Fruit fly (Drosophila melanogaster) whole organism, embryonic: Measurements from ENCODE around the gene CG6962.
A peak's percentile ranks its signal among the peaks of the same experiment; 100 is the strongest.

Experiments
- CG11398 ChIP-seq: fragments of 200-800 bp; sonication (Bioruptor generic); optimal IDR thresholded peaks from 2 replicates; lab custom pipeline; 2016; ENCODE audit warnings: missing biosample characterization, missing genetic modification characterization
- CG12659 ChIP-seq: fragments of 200-800 bp; sonication (Bioruptor generic); optimal IDR thresholded peaks from 3 replicates; lab custom pipeline; 2017; ENCODE audit warnings: mild to moderate bottlenecking, missing biosample characterization, missing genetic modification reagents, missing genetic modification characterization
- CG14667 ChIP-seq: fragments of 200-800 bp; sonication (Bioruptor generic); IDR thresholded peaks from 2 replicates; pipeline ENCODE4 v1.3.6; 2022; ENCODE audit warnings: missing biosample characterization, missing genetic modification characterization
- CG14860 ChIP-seq: fragments of 200-800 bp; sonication (Bioruptor generic); IDR thresholded peaks from 3 replicates; pipeline ENCODE4 v1.3.6; 2022; ENCODE audit warnings: missing biosample characterization, missing genetic modification characterization; ENCODE audit not compliant: partially characterized antibody
- CG17359 ChIP-seq: fragments of 200-800 bp; sonication (Bioruptor generic); optimal IDR thresholded peaks from 3 replicates; lab custom pipeline; 2018; ENCODE audit warnings: missing biosample characterization, mild to moderate bottlenecking, missing genetic modification characterization, moderate library complexity
- CG2875 ChIP-seq: fragments of 200-800 bp; sonication (Bioruptor generic); optimal IDR thresholded peaks from 2 replicates; lab custom pipeline; 2017; ENCODE audit warnings: missing biosample characterization, mild to moderate bottlenecking, missing genetic modification characterization, missing genetic modification reagents
- CG32532 ChIP-seq: fragments of 200-800 bp; sonication (Bioruptor generic); IDR thresholded peaks from 2 replicates; pipeline ENCODE4 v1.3.6; 2022; ENCODE audit warnings: missing biosample characterization, missing genetic modification characterization
- CG34422 ChIP-seq: fragments of 200-800 bp; sonication (Bioruptor generic); IDR thresholded peaks from 3 replicates; pipeline ENCODE4 v1.3.6; 2022; ENCODE audit warnings: missing biosample characterization, missing genetic modification characterization
- CG3838 ChIP-seq: fragments of 200-800 bp; sonication (Bioruptor generic); optimal IDR thresholded peaks from 3 replicates; lab custom pipeline; 2016; ENCODE audit warnings: missing biosample characterization, missing genetic modification characterization
- CG4617 ChIP-seq: fragments of 200-800 bp; sonication (Bioruptor generic); optimal IDR thresholded peaks from 3 replicates; lab custom pipeline; 2016; ENCODE audit warnings: missing biosample characterization, missing genetic modification characterization, borderline replicate concordance
- CG4707 ChIP-seq: fragments of 200-800 bp; sonication (Bioruptor generic); optimal IDR thresholded peaks from 2 replicates; lab custom pipeline; 2018; ENCODE audit warnings: missing biosample characterization, mild to moderate bottlenecking, missing genetic modification characterization, moderate library complexity
- CG4820 ChIP-seq: fragments of 200-800 bp; sonication (Bioruptor generic); optimal IDR thresholded peaks from 3 replicates; lab custom pipeline; 2016; ENCODE audit warnings: missing biosample characterization, missing genetic modification characterization
- CG6654 ChIP-seq: fragments of 200-800 bp; sonication (Bioruptor generic); optimal IDR thresholded peaks from 2 replicates; lab custom pipeline; 2017; ENCODE audit warnings: missing biosample characterization, mild to moderate bottlenecking, missing genetic modification characterization
- CG6791 ChIP-seq: fragments of 200-800 bp; sonication (Bioruptor generic); IDR thresholded peaks from 3 replicates; pipeline ENCODE4 v1.3.6; 2022; ENCODE audit warnings: missing biosample characterization, missing genetic modification characterization; ENCODE audit not compliant: partially characterized antibody
- CG8359 ChIP-seq: fragments of 200-800 bp; sonication (Bioruptor generic); optimal IDR thresholded peaks from 2 replicates; lab custom pipeline; 2017; ENCODE audit warnings: missing biosample characterization, mild to moderate bottlenecking, missing genetic modification characterization, borderline replicate concordance
- D ChIP-seq, 2 experiments: fragments of 200-800 bp in 1 of 2; fragments of >200 bp in 1 of 2; sonication (Bioruptor generic) in 1 of 2; optimal IDR thresholded peaks; 2 replicates in 1 of 2; 3 replicates in 1 of 2; lab custom pipeline; 2017; ENCODE audit warnings: mild to moderate bottlenecking in 1 of 2, missing biosample characterization in 1 of 2, missing genetic modification characterization in 1 of 2, missing genetic modification reagents in 1 of 2
- Dp ChIP-seq: fragments of 200-800 bp; sonication (Bioruptor generic); optimal IDR thresholded peaks from 2 replicates; lab custom pipeline; 2018; ENCODE audit warnings: missing biosample characterization, mild to moderate bottlenecking, missing genetic modification characterization, moderate library complexity
- H2.0 ChIP-seq: fragments of 200-800 bp; sonication (Bioruptor generic); IDR thresholded peaks from 2 replicates; pipeline ENCODE4 v1.3.6; 2022; ENCODE audit warnings: missing biosample characterization, missing genetic modification characterization
- Jarid2 ChIP-seq: fragments of 200-800 bp; sonication (Bioruptor generic); optimal IDR thresholded peaks from 3 replicates; lab custom pipeline; 2017; ENCODE audit warnings: mild to moderate bottlenecking, missing biosample characterization, missing genetic modification reagents, missing genetic modification characterization
- Rfx ChIP-seq: fragments of 200-800 bp; sonication (Bioruptor generic); IDR thresholded peaks from 2 replicates; pipeline ENCODE4 v1.3.6; 2022; ENCODE audit warnings: missing biosample characterization, missing genetic modification characterization
- Tbp ChIP-seq: fragments of >200 bp; optimal IDR thresholded peaks from 2 replicates; lab custom pipeline; 2018; ENCODE audit warnings: missing biosample characterization, missing genetic modification characterization
- Xrp1 ChIP-seq: fragments of 200-800 bp; sonication (Bioruptor generic); IDR thresholded peaks from 2 replicates; pipeline ENCODE4 v1.3.6; 2022; ENCODE audit warnings: missing biosample characterization, missing genetic modification characterization
- abd-A ChIP-seq: fragments of 200-800 bp; sonication (Bioruptor generic); optimal IDR thresholded peaks from 3 replicates; lab custom pipeline; 2019; ENCODE audit warnings: missing biosample characterization, mild to moderate bottlenecking, missing genetic modification characterization, moderate library complexity
- al ChIP-seq: fragments of 200-800 bp; sonication (Bioruptor generic); IDR thresholded peaks from 2 replicates; pipeline ENCODE4 v1.3.6; 2022; ENCODE audit warnings: missing biosample characterization, missing genetic modification characterization
- ash1 ChIP-seq: fragments of 200-800 bp; sonication (Bioruptor generic); optimal IDR thresholded peaks from 2 replicates; lab custom pipeline; 2018; ENCODE audit warnings: missing biosample characterization, mild to moderate bottlenecking, missing genetic modification characterization
- bowl ChIP-seq: fragments of 200-800 bp; sonication (Bioruptor generic); IDR thresholded peaks from 2 replicates; pipeline ENCODE4 v1.3.6; 2022; ENCODE audit warnings: missing biosample characterization, missing genetic modification characterization
- chm ChIP-seq: fragments of 200-800 bp; sonication (Bioruptor generic); IDR thresholded peaks from 2 replicates; pipeline ENCODE4 v1.3.6; 2022; ENCODE audit warnings: missing biosample characterization, missing genetic modification characterization
- danr ChIP-seq: fragments of 200-800 bp; sonication (Bioruptor generic); IDR thresholded peaks from 2 replicates; pipeline ENCODE4 v1.3.6; 2022; ENCODE audit warnings: missing biosample characterization, missing genetic modification characterization
- dmrt99B ChIP-seq: fragments of 200-800 bp; sonication (Bioruptor generic); optimal IDR thresholded peaks from 2 replicates; lab custom pipeline; 2018; ENCODE audit warnings: missing biosample characterization, mild to moderate bottlenecking, missing genetic modification characterization, moderate library complexity
- emc ChIP-seq: fragments of 200-800 bp; sonication (Bioruptor generic); optimal IDR thresholded peaks from 2 replicates; lab custom pipeline; 2016; ENCODE audit warnings: missing biosample characterization, missing genetic modification characterization
- ems ChIP-seq: fragments of 200-800 bp; sonication (Bioruptor generic); optimal IDR thresholded peaks from 3 replicates; lab custom pipeline; 2016; ENCODE audit warnings: missing biosample characterization, missing genetic modification characterization
- eve ChIP-seq, 2 experiments: fragments of >200 bp; optimal IDR thresholded peaks; 2 replicates each; lab custom pipeline; 2017; ENCODE audit warnings: missing biosample characterization in 2 of 2, missing genetic modification characterization in 2 of 2
- gsb-n ChIP-seq: fragments of 200-800 bp; sonication (Bioruptor generic); optimal IDR thresholded peaks from 3 replicates; lab custom pipeline; 2018; ENCODE audit warnings: missing biosample characterization, mild to moderate bottlenecking, missing genetic modification characterization
- hkb ChIP-seq, 2 experiments: fragments of 200-800 bp in 1 of 2; fragments of >200 bp in 1 of 2; sonication (Bioruptor generic) in 1 of 2; IDR thresholded peaks in 1 of 2; optimal IDR thresholded peaks in 1 of 2; 2 replicates each; pipeline versions ENCODE4 v1.3.6 to Lab custom; 2017 to 2022; ENCODE audit warnings: missing biosample characterization in 1 of 2, missing genetic modification characterization in 1 of 2
- ind ChIP-seq: fragments of 200-800 bp; sonication (Bioruptor generic); optimal IDR thresholded peaks from 3 replicates; lab custom pipeline; 2016; ENCODE audit warnings: missing biosample characterization, missing genetic modification characterization
- mam ChIP-seq: fragments of 200-800 bp; sonication (Bioruptor generic); optimal IDR thresholded peaks from 3 replicates; lab custom pipeline; 2016; ENCODE audit warnings: missing biosample characterization, missing genetic modification characterization
- nau ChIP-seq: fragments of 200-800 bp; sonication (Bioruptor generic); optimal IDR thresholded peaks from 3 replicates; lab custom pipeline; 2017; ENCODE audit warnings: missing biosample characterization, mild to moderate bottlenecking, missing genetic modification characterization, missing genetic modification reagents
- ranshi ChIP-seq: fragments of 200-800 bp; sonication (Bioruptor generic); IDR thresholded peaks from 2 replicates; pipeline ENCODE4 v1.3.6; 2022; ENCODE audit warnings: missing biosample characterization, missing genetic modification characterization
- row ChIP-seq: fragments of 200-800 bp; sonication (Bioruptor generic); IDR thresholded peaks from 3 replicates; pipeline ENCODE4 v1.3.6; 2022; ENCODE audit warnings: missing biosample characterization, missing genetic modification characterization
- sisA ChIP-seq: fragments of 200-800 bp; sonication (Bioruptor generic); IDR thresholded peaks from 2 replicates; pipeline ENCODE4 v1.3.6; 2022; ENCODE audit warnings: missing biosample characterization, missing genetic modification characterization
- sob ChIP-seq: fragments of 200-800 bp; sonication (Bioruptor generic); IDR thresholded peaks from 2 replicates; pipeline ENCODE4 v1.3.6; 2022; ENCODE audit warnings: missing biosample characterization, missing genetic modification characterization
- stc ChIP-seq: fragments of 200-800 bp; sonication (Bioruptor generic); IDR thresholded peaks from 2 replicates; pipeline ENCODE4 v1.3.6; 2022; ENCODE audit warnings: missing biosample characterization, missing genetic modification characterization
- sug ChIP-seq: fragments of 200-800 bp; optimal IDR thresholded peaks from 2 replicates; lab custom pipeline; 2019; ENCODE audit warnings: missing biosample characterization, mild to moderate bottlenecking, missing genetic modification characterization, moderate library complexity
- tgo ChIP-seq: fragments of 200-800 bp; sonication (Bioruptor generic); IDR thresholded peaks from 3 replicates; pipeline ENCODE4 v1.3.6; 2022; ENCODE audit warnings: missing biosample characterization, missing genetic modification characterization
- trem ChIP-seq: fragments of 200-800 bp; optimal IDR thresholded peaks from 3 replicates; lab custom pipeline; 2019; ENCODE audit warnings: missing biosample characterization, mild to moderate bottlenecking, missing genetic modification characterization, moderate library complexity
- ttk ChIP-seq: fragments of 200-800 bp; sonication (Bioruptor generic); IDR thresholded peaks from 2 replicates; pipeline ENCODE4 v2.1.2; 2022; ENCODE audit warnings: missing biosample characterization, missing genetic modification characterization
- unc-4 ChIP-seq: fragments of 200-800 bp; sonication (Bioruptor generic); IDR thresholded peaks from 2 replicates; pipeline ENCODE4 v1.3.6; 2022; ENCODE audit warnings: missing biosample characterization, missing genetic modification characterization; ENCODE audit not compliant: partially characterized antibody
- zen2 ChIP-seq: fragments of 200-800 bp; sonication (Bioruptor generic); IDR thresholded peaks from 3 replicates; pipeline ENCODE4 v1.3.6; 2022; ENCODE audit warnings: missing biosample characterization, missing genetic modification characterization; ENCODE audit not compliant: partially characterized antibody
- zfh1 ChIP-seq: fragments of 200-800 bp; sonication (Bioruptor generic); IDR thresholded peaks from 3 replicates; pipeline ENCODE4 v1.3.6; 2022; ENCODE audit warnings: missing biosample characterization, missing genetic modification characterization

CG6962 gene

DNA sequence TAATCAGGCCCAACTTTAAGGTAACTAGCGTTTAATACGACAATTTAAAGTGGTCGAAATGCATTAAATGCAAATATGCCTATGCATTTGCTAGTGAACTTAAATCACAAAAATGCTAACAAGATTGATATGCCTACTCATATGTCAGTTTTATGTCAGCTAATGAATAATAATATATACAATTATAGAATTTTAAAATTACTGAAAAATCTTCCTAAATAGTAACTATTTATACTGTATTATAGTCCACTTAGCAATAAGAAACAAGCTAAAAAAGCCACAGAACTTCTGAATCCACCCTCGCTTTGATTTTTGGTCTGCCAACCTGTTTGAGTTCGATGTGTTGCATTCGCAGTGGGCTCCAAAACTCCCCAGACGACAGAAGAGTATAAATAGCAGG lies 12.7 kb downstream of the CG6962 start (continued):
- TF ChIP-seq zfh1 (GFP tag; lab: Robert Waterston, UW) (peak; percentile 62; the same call in 2 of the 3 replicates), D (optimal IDR thresholded peaks at IDR 0.05; lab: Kevin White, UChicago) (no peak), D (GFP tag; optimal IDR thresholded peaks at IDR 0.05; lab: Kevin White, UChicago) (peak; percentile 34), CG17359 (peak; percentile 52), chm (GFP tag; lab: Robert Waterston, UW) (no peak), CG8359 (no peak), nau (no peak), sisA (GFP tag; lab: Robert Waterston, UW) (peak; percentile 71), hkb (optimal IDR thresholded peaks at IDR 0.05; lab: Kevin White, UChicago) (peak; percentile 93), hkb (GFP tag; IDR thresholded peaks at IDR 0.05; lab: Robert Waterston, UW) (0 out of 2 replicates have a peak, but pooled peaks have one; percentile 19), CG12659 (GFP tag; lab: Kevin White, UChicago) (no peak), unc-4 (GFP tag; lab: Robert Waterston, UW) (no peak), ind (GFP tag; lab: Kevin White, UChicago) (peak; percentile 34), gsb-n (tag; lab: Kevin White, UChicago) (no peak), CG4617 (GFP tag; lab: Kevin White, UChicago) (no peak), trem (peak; percentile 4), Tbp (GFP tag; lab: Kevin White, UChicago) (no peak), CG6791 (GFP tag; lab: Robert Waterston, UW) (no peak), dmrt99B (peak; percentile 60), CG2875 (no peak), sob (GFP tag; lab: Robert Waterston, UW) (peak; percentile 48), CG6654 (GFP tag; lab: Kevin White, UChicago) (peak; percentile 51), ranshi (GFP tag; lab: Robert Waterston, UW) (peak; percentile 47; the same call in 1 of the 2 replicates), mam (GFP tag; lab: Kevin White, UChicago) (no peak), ash1 (GFP tag; lab: Kevin White, UChicago) (no peak), ttk (peak; percentile 37; the same call in 1 of the 2 replicates), stc (GFP tag; lab: Robert Waterston, UW) (no peak), abd-A (no peak), CG11398 (GFP tag; lab: Kevin White, UChicago) (no peak), Rfx (GFP tag; lab: Robert Waterston, UW) (peak; percentile 59), danr (GFP tag; lab: Robert Waterston, UW) (no peak; the same call in 1 of the 2 replicates), Xrp1 (GFP tag; lab: Robert Waterston, UW) (peak; percentile 73), CG3838 (GFP tag; lab: Kevin White, UChicago) (no peak), CG14667 (GFP tag; lab: Robert Waterston, UW) (peak; percentile 32; the same call in 1 of the 2 replicates), al (GFP tag; lab: Robert Waterston, UW) (0 out of 2 replicates have a peak, but pooled peaks have one; percentile 16), CG4707 (GFP tag; lab: Kevin White, UChicago) (no peak), ems (GFP tag; lab: Kevin White, UChicago) (no peak), H2.0 (GFP tag; lab: Robert Waterston, UW) (no peak), row (GFP tag; lab: Robert Waterston, UW) (peak; percentile 29; the same call in 1 of the 3 replicates)

DNA sequence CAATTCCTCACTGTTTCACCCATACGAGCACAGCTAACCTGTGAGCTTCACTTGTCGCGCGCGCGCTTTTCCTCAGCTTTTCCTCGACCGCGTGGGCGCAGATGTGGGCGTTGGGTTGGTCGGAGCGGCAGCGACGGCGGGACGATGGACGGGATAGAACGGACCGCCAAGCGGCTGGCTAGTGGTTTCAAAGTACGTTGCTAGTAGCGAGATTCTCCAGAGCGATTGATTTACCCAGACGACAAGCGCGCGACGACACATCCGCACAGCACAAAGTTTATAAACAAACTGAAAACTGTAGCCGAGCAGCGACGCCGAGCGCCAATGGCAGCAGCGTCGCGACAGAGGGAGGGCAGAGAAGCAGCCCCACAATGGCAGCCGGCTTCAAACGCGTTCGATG lies 13.2 kb downstream of the CG6962 start, which contains the start of gene CG6959:
Gene CG6959, minus strand, starts transcription at position 292 of the 400 bp plus-strand sequence.
- peak in 1 of 2 experiments; percentile 49 for TF ChIP-seq eve (GFP tag; optimal IDR thresholded peaks at IDR 0.05; lab: Kevin White, UChicago)
- TF ChIP-seq CG34422 (GFP tag; lab: Robert Waterston, UW), result peak; percentile 50; the same call in 1 of the 3 replicates
- TF ChIP-seq bowl (GFP tag; lab: Robert Waterston, UW), result peak; percentile 28; the same call in 1 of the 2 replicates
- TF ChIP-seq CG4820 (GFP tag; lab: Kevin White, UChicago), result no peak
- peak; percentile 25 for TF ChIP-seq CG8359
- 0 out of 3 replicates have a peak, but pooled peaks have one; percentile 25 for TF ChIP-seq CG14860 (GFP tag; lab: Robert Waterston, UW)
- TF ChIP-seq Dp (GFP tag; lab: Kevin White, UChicago), result no peak
- TF ChIP-seq zen2 (GFP tag; lab: Robert Waterston, UW), result 0 out of 3 replicates have a peak, but pooled peaks have one; percentile 14
- TF ChIP-seq CG6791 (GFP tag; lab: Robert Waterston, UW), result 0 out of 3 replicates have a peak, but pooled peaks have one; percentile 21
- TF ChIP-seq Jarid2 (GFP tag; lab: Kevin White, UChicago), result peak; percentile 95
- TF ChIP-seq CG32532, result 0 out of 2 replicates have a peak, but pooled peaks have one; percentile 35
- TF ChIP-seq emc (GFP tag; lab: Kevin White, UChicago), result no peak
- TF ChIP-seq zfh1 (GFP tag; lab: Robert Waterston, UW), result peak; percentile 21; the same call in 1 of the 3 replicates
- TF ChIP-seq sug, result peak; percentile 3
- TF ChIP-seq tgo (GFP tag; lab: Robert Waterston, UW), result no peak
